Worm (Caenorhabditis elegans) whole organism, midembryonic: ENCODE measurements around the gene F10G7.9.

Experiments used
- T22C8.4 ChIP-seq: fragments of 200-800 bp; sonication (Bioruptor generic); IDR thresholded peaks from 2 replicates; pipeline ENCODE4 v1.3.6; 2022; ENCODE audit warnings: missing genetic modification characterization, missing compliant biosample characterization
- tab-1 ChIP-seq: fragments of 200-800 bp; sonication (Bioruptor generic); IDR thresholded peaks from 2 replicates; pipeline ENCODE4 v1.3.6; 2022; ENCODE audit warnings: missing genetic modification characterization, missing compliant biosample characterization
- ztf-29 ChIP-seq: fragments of 200-800 bp; sonication (Bioruptor generic); IDR thresholded peaks from 2 replicates; pipeline ENCODE4 v1.3.6; 2022; ENCODE audit warnings: missing genetic modification reagents, missing genetic modification characterization, missing compliant biosample characterization

DNA sequence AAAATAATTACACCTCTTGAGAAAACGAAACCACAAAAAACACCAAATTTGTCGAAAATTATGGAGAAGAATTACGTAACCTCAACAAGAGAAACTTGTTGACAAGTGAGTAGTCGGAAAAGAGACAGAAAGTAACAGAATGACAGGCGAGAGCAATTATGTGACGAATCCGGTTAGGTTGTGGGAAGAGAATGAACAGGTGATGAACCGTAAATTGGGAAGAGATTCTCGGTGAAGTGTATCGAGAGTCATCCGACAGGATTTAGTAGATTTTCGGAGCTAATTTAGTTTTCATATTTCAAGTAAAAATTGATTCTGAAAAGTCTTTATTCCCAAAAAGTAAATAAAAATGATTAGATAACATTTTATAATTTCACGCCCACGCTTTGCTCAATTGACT, 24.9 kb downstream of the F10G7.9 start, which contains the start of gene T05A7.7:
- TF ChIP-seq T22C8.4 (GFP tag; lab: Robert Waterston, UW) (no peak), ztf-29 (GFP tag; lab: Robert Waterston, UW) (no peak), tab-1 (GFP tag; lab: Robert Waterston, UW) (no peak)
